Fruit fly (Drosophila melanogaster) whole organism, wandering third instar larva: Measurements from ENCODE around the gene GMF.

Experiments
- Abd-B ChIP-seq: fragments of >200 bp; optimal IDR thresholded peaks from 2 replicates; lab custom pipeline; 2017; ENCODE audit warnings: missing biosample characterization, missing genetic modification characterization
- CG32264 ChIP-seq: fragments of 200-800 bp; sonication (Bioruptor generic); optimal IDR thresholded peaks from 2 replicates; lab custom pipeline; 2016; ENCODE audit warnings: missing biosample characterization, missing genetic modification characterization
- CG9705 ChIP-seq: fragments of 200-800 bp; sonication (Bioruptor generic); optimal IDR thresholded peaks from 2 replicates; lab custom pipeline; 2018; ENCODE audit warnings: missing biosample characterization, mild to moderate bottlenecking, missing genetic modification characterization
- CrebA ChIP-seq: fragments of 200-800 bp; sonication (Bioruptor generic); optimal IDR thresholded peaks from 2 replicates; lab custom pipeline; 2016; ENCODE audit warnings: missing biosample characterization, mild to moderate bottlenecking, missing genetic modification characterization, borderline replicate concordance
- Dfd ChIP-seq: fragments of >200 bp; optimal IDR thresholded peaks from 2 replicates; lab custom pipeline; 2017; ENCODE audit warnings: missing biosample characterization, missing genetic modification characterization
- Dif ChIP-seq: fragments of 200-275, 200-300 bp; sonication (Bioruptor generic); optimal IDR thresholded peaks from 2 replicates; lab custom pipeline; 2018; ENCODE audit warnings: missing biosample characterization, missing genetic modification characterization; ENCODE audit not compliant: partially characterized antibody
- GATAd ChIP-seq: sonication (Bioruptor generic); optimal IDR thresholded peaks from 2 replicates; lab custom pipeline; 2016; ENCODE audit warnings: missing biosample characterization, missing genetic modification characterization
- HLH106 ChIP-seq: fragments of 200-800 bp; optimal IDR thresholded peaks from 3 replicates; lab custom pipeline; 2019; ENCODE audit warnings: missing biosample characterization, mild to moderate bottlenecking, missing genetic modification characterization, moderate library complexity
- Hnf4 ChIP-seq: fragments of 200-800 bp; sonication (Bioruptor generic); optimal IDR thresholded peaks from 2 replicates; lab custom pipeline; 2016; ENCODE audit warnings: missing biosample characterization, mild to moderate bottlenecking, missing genetic modification characterization
- Hr78 ChIP-seq: fragments of >200 bp; optimal IDR thresholded peaks from 2 replicates; lab custom pipeline; 2017; ENCODE audit warnings: missing biosample characterization, missing genetic modification characterization
- Hr83 ChIP-seq: fragments of 200-300 bp; sonication (Bioruptor generic); optimal IDR thresholded peaks from 2 replicates; lab custom pipeline; 2016; ENCODE audit warnings: missing biosample characterization, mild to moderate bottlenecking, missing genetic modification characterization, moderate library complexity; ENCODE audit not compliant: poor library complexity, severe bottlenecking
- Jra ChIP-seq: sonication (Bioruptor generic); optimal IDR thresholded peaks from 2 replicates; lab custom pipeline; 2016; ENCODE audit warnings: missing biosample characterization, missing genetic modification characterization
- Mio ChIP-seq: sonication (Bioruptor generic); optimal IDR thresholded peaks from 2 replicates; lab custom pipeline; 2016; ENCODE audit warnings: missing biosample characterization, missing genetic modification characterization
- Myc ChIP-seq: fragments of >200 bp; optimal IDR thresholded peaks from 2 replicates; lab custom pipeline; 2017
- N ChIP-seq: fragments of >200 bp; optimal IDR thresholded peaks from 2 replicates; lab custom pipeline; 2018; ENCODE audit warnings: missing biosample characterization, missing external identifiers, missing genetic modification characterization
- OdsH ChIP-seq: fragments of 200-800 bp; sonication (Bioruptor generic); optimal IDR thresholded peaks from 2 replicates; lab custom pipeline; 2016; ENCODE audit warnings: missing biosample characterization, mild to moderate bottlenecking, missing genetic modification characterization
- Rel ChIP-seq, 2 experiments: fragments of 200-800 bp; sonication (Bioruptor generic) in 1 of 2; optimal IDR thresholded peaks; 2 replicates in 1 of 2; 3 replicates in 1 of 2; lab custom pipeline; 2016 to 2019; ENCODE audit warnings: mild to moderate bottlenecking in 2 of 2, missing biosample characterization in 2 of 2, missing genetic modification characterization in 2 of 2, moderate library complexity in 1 of 2
- Sp1 ChIP-seq: fragments of 200-800 bp; sonication (Bioruptor generic); optimal IDR thresholded peaks from 3 replicates; lab custom pipeline; 2019; ENCODE audit warnings: missing biosample characterization, mild to moderate bottlenecking, missing genetic modification characterization, moderate library complexity
- Vsx2 ChIP-seq: fragments of 200-300, 225-300 bp; sonication (Bioruptor generic); optimal IDR thresholded peaks from 2 replicates; lab custom pipeline; 2018; ENCODE audit warnings: missing biosample characterization, missing genetic modification characterization; ENCODE audit not compliant: partially characterized antibody
- br ChIP-seq: fragments of 200-800 bp; sonication (Bioruptor generic); optimal IDR thresholded peaks from 2 replicates; lab custom pipeline; 2016; ENCODE audit warnings: missing biosample characterization, missing genetic modification characterization
- brk ChIP-seq: fragments of 200-800 bp; sonication (Bioruptor generic); optimal IDR thresholded peaks from 2 replicates; lab custom pipeline; 2016; ENCODE audit warnings: missing biosample characterization, mild to moderate bottlenecking, missing genetic modification characterization
- dl ChIP-seq, 2 experiments: fragments of 175-275, 200-275 bp in 1 of 2; fragments of 200-275 bp in 1 of 2; sonication (Bioruptor generic); optimal IDR thresholded peaks; lab custom pipeline; 2018; ENCODE audit warnings: mild to moderate bottlenecking in 2 of 2, missing biosample characterization in 2 of 2, missing genetic modification characterization in 2 of 2, moderate library complexity in 2 of 2; ENCODE audit not compliant: partially characterized antibody in 2 of 2, insufficient read depth in 1 of 2
- dmrt93B ChIP-seq: fragments of 200-800 bp; sonication (Bioruptor generic); optimal IDR thresholded peaks from 2 replicates; lab custom pipeline; 2018; ENCODE audit warnings: missing biosample characterization, mild to moderate bottlenecking, missing genetic modification characterization
- dsf ChIP-seq: sonication (Bioruptor generic); optimal IDR thresholded peaks from 2 replicates; lab custom pipeline; 2016; ENCODE audit warnings: missing biosample characterization, missing genetic modification characterization, borderline replicate concordance
- ey ChIP-seq: fragments of 200-800 bp; sonication (Bioruptor generic); optimal IDR thresholded peaks from 2 replicates; lab custom pipeline; 2016; ENCODE audit warnings: missing biosample characterization, missing genetic modification characterization
- foxo ChIP-seq, 2 experiments: fragments of 200-800 bp; sonication (Bioruptor generic); optimal IDR thresholded peaks; 2 replicates in 1 of 2; 3 replicates in 1 of 2; lab custom pipeline; 2016 to 2017; ENCODE audit warnings: missing biosample characterization in 2 of 2, missing genetic modification characterization in 2 of 2
- fru ChIP-seq: fragments of 200-800 bp; sonication (Bioruptor generic); optimal IDR thresholded peaks from 3 replicates; lab custom pipeline; 2016; ENCODE audit warnings: missing biosample characterization, mild to moderate bottlenecking, missing genetic modification characterization
- h ChIP-seq: fragments of 200-800 bp; sonication (Bioruptor generic); optimal IDR thresholded peaks from 3 replicates; lab custom pipeline; 2016; ENCODE audit warnings: missing biosample characterization, mild to moderate bottlenecking, missing genetic modification characterization
- jim ChIP-seq: fragments of 175-275, 200-325 bp; sonication (Bioruptor generic); optimal IDR thresholded peaks from 2 replicates; lab custom pipeline; 2016; ENCODE audit warnings: missing biosample characterization, mild to moderate bottlenecking, missing genetic modification characterization
- lola ChIP-seq: fragments of >200 bp; optimal IDR thresholded peaks from 2 replicates; lab custom pipeline; 2017; ENCODE audit warnings: missing biosample characterization, missing genetic modification characterization
- pan ChIP-seq: fragments of >200 bp; optimal IDR thresholded peaks from 2 replicates; lab custom pipeline; 2017
- psq ChIP-seq: fragments of 200-800 bp; sonication (Bioruptor generic); optimal IDR thresholded peaks from 3 replicates; lab custom pipeline; 2017; ENCODE audit warnings: missing biosample characterization, mild to moderate bottlenecking, missing genetic modification characterization, moderate library complexity
- rgr ChIP-seq: fragments of 200-800 bp; sonication (Bioruptor generic); optimal IDR thresholded peaks from 3 replicates; lab custom pipeline; 2016; ENCODE audit warnings: missing biosample characterization, mild to moderate bottlenecking, missing genetic modification characterization
- sage ChIP-seq: fragments of 200-800 bp; sonication (Bioruptor generic); optimal IDR thresholded peaks from 2 replicates; lab custom pipeline; 2016; ENCODE audit warnings: missing biosample characterization, mild to moderate bottlenecking, missing genetic modification characterization
- sv ChIP-seq: fragments of 200-800 bp; sonication (Bioruptor generic); optimal IDR thresholded peaks from 3 replicates; lab custom pipeline; 2016; ENCODE audit warnings: missing biosample characterization, missing genetic modification characterization
- tai ChIP-seq: sonication (Bioruptor generic); optimal IDR thresholded peaks from 2 replicates; lab custom pipeline; 2016; ENCODE audit warnings: missing biosample characterization, missing genetic modification characterization
- usp ChIP-seq: fragments of >200 bp; optimal IDR thresholded peaks from 2 replicates; lab custom pipeline; 2017; ENCODE audit warnings: missing biosample characterization, missing genetic modification characterization
- woc ChIP-seq: sonication (Bioruptor generic); optimal IDR thresholded peaks from 2 replicates; lab custom pipeline; 2016; ENCODE audit warnings: missing biosample characterization, mild to moderate bottlenecking, missing genetic modification characterization

The GMF gene

DNA sequence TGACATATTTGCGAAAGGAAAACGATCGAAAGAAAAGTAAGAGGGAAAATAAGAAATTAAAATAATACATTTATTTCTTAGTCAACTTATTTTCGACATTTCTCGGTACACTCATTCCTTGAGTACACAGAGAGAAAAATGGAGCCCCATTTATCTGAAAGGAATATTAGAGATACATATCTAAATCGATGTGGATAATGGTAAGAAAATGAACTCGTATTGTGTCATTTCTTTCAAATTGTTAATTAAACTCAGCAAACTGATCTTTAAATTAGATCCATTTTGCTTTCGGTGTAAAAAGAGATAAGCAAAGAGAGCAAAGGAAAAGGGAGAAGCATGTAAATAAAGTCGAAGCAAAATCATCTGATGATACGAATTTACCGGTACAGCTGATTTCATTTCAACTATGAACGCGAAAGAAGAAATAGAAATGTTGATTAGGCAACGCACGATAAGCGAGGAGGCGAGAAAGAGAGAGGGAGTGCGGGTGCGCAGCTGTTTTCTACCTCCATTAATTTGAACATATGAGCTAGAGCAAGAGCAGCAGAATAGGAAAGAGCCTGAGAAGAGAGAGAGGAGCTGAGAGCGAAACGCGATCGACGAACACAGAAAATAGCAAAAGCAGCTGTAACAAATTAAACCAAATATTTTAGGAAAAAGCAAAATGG lies 16.9 kb downstream of the GMF start:
- TF ChIP-seq Dfd (no peak), foxo (GFP tag; optimal IDR thresholded peaks at IDR 0.05; lab: Kevin White, UChicago) (peak; percentile 33 to 89), Rel (GFP tag; optimal IDR thresholded peaks at IDR 0.05; lab: Kevin White, UChicago) (no peak), Rel (tag; optimal IDR thresholded peaks at IDR 0.05; lab: Kevin White, UChicago) (peak; percentile 56), CrebA (GFP tag; lab: Kevin White, UChicago) (peak; percentile 48), tai (GFP tag; lab: Kevin White, UChicago) (peak; percentile 71), usp (no peak), Hr78 (no peak), psq (peak; percentile 74), dl (GFP tag; optimal IDR thresholded peaks at IDR 0.05; lab: Kevin White, UChicago; ENCODE audit: insufficient read depth in 1 of 2, partially characterized antibody in 2 of 2) (peak in 1 of 2 experiments; percentile 33), CG9705 (GFP tag; lab: Kevin White, UChicago) (peak; percentile 63), Myc (lab: Kevin White, UChicago) (no peak), sage (peak; percentile 77), GATAd (peak; percentile 2), Vsx2 (GFP tag; lab: Kevin White, UChicago) (no peak), lola (GFP tag; lab: Kevin White, UChicago) (no peak), rgr (GFP tag; lab: Kevin White, UChicago) (peak; percentile 91), HLH106 (peak; percentile 92), CG32264 (GFP tag; lab: Kevin White, UChicago) (peak; percentile 83), dsf (GFP tag; lab: Kevin White, UChicago) (peak; percentile 11), Mio (peak; percentile 17), pan (no peak), br (peak; percentile 90), N (GFP tag; lab: Kevin White, UChicago) (no peak), jim (GFP tag; lab: Kevin White, UChicago) (no peak), Jra (GFP tag; lab: Kevin White, UChicago) (peak; percentile 60), Hr83 (no peak), Dif (GFP tag; lab: Kevin White, UChicago) (peak; percentile 39), sv (GFP tag; lab: Kevin White, UChicago) (peak; percentile 51), ey (GFP tag; lab: Kevin White, UChicago) (peak; percentile 89), Abd-B (GFP tag; lab: Kevin White, UChicago) (no peak), h (peak; percentile 91), dmrt93B (GFP tag; lab: Kevin White, UChicago) (peak; percentile 72), Sp1 (GFP tag; lab: Kevin White, UChicago) (peak; percentile 89), Hnf4 (GFP tag; lab: Kevin White, UChicago) (peak; percentile 84), woc (no peak), fru (GFP tag; lab: Kevin White, UChicago) (peak; percentile 81), OdsH (GFP tag; lab: Kevin White, UChicago) (peak; percentile 80), brk (GFP tag; lab: Kevin White, UChicago) (peak; percentile 37)

DNA sequence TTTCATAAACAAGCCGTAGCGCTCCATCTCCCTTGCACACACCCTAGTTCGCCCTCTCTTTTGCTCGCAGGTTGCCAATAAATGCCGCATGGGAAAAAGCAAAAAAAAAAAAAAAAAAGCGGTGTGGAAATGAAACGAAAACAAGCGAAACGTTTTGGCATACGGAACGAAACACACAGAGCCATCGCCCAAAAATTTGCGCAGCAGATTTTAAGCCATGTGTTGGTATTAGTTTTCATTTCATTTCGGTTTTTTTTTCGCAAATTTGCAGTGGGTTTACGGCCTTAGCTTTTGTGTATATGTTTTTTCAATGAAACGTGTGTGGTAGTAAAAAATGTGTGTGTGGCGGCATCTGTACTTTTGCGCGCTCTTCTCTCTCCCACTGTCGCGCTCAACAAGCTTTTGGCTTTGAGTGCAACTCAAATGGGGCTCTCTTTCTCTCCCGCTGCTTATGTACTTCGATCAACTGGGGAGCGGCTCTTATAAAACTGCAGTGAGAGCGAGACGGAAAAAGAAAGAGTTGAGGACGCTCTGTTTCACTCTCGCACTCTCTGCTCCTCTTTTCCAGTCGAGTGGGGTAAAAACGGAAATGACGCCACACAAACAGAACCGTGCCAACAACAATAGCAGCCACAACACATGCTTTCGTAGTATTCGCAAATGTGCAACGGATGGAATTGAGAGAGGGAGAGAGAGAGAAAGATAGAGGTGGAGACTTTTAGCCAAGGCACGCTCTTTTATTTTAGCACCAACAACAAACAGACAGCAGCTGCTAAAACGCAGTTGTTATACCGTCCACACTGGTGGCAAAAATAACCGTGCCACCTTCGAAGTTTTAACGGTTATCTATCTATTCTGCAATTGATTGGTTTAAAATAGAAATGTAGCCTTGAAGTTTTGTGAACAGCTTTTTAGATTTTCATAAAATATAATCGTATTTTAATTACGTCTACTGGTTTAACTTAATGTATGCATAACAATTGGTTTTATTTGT lies 18.2 kb downstream of the GMF start:
- TF ChIP-seq rgr (GFP tag; lab: Kevin White, UChicago) = peak; percentile 69
- peak; percentile 54 for TF ChIP-seq OdsH (GFP tag; lab: Kevin White, UChicago)
- peak; percentile 55 for TF ChIP-seq Abd-B (GFP tag; lab: Kevin White, UChicago)
- TF ChIP-seq dl (GFP tag; optimal IDR thresholded peaks at IDR 0.05; lab: Kevin White, UChicago; ENCODE audit: insufficient read depth in 1 of 2, partially characterized antibody in 2 of 2) = peak; percentile 54 to 57
- TF ChIP-seq ey (GFP tag; lab: Kevin White, UChicago) = peak; percentile 68
- no peak for TF ChIP-seq tai (GFP tag; lab: Kevin White, UChicago)
- TF ChIP-seq Mio = no peak
- TF ChIP-seq jim (GFP tag; lab: Kevin White, UChicago) = peak; percentile 59
- no peak for TF ChIP-seq Jra (GFP tag; lab: Kevin White, UChicago)
- TF ChIP-seq psq = peak; percentile 67
- TF ChIP-seq Dfd = no peak
- TF ChIP-seq dmrt93B (GFP tag; lab: Kevin White, UChicago) = peak; percentile 54
- peak; percentile 62 for TF ChIP-seq HLH106
- no peak for TF ChIP-seq usp
- TF ChIP-seq sage = peak; percentile 75
- TF ChIP-seq Dif (GFP tag; lab: Kevin White, UChicago) = peak; percentile 90
- no peak for TF ChIP-seq GATAd
- peak; percentile 75 for TF ChIP-seq h
- TF ChIP-seq woc = peak; percentile 36
- no peak for TF ChIP-seq lola (GFP tag; lab: Kevin White, UChicago)
- peak; percentile 82 for TF ChIP-seq CrebA (GFP tag; lab: Kevin White, UChicago)
- peak; percentile 84 for TF ChIP-seq Rel (GFP tag; optimal IDR thresholded peaks at IDR 0.05; lab: Kevin White, UChicago)
- TF ChIP-seq Rel (tag; optimal IDR thresholded peaks at IDR 0.05; lab: Kevin White, UChicago) = peak; percentile 70
- peak; percentile 61 for TF ChIP-seq Hr83
- TF ChIP-seq fru (GFP tag; lab: Kevin White, UChicago) = peak; percentile 50
- TF ChIP-seq brk (GFP tag; lab: Kevin White, UChicago) = peak; percentile 80
- TF ChIP-seq Vsx2 (GFP tag; lab: Kevin White, UChicago) = peak; percentile 56
- peak; percentile 33 for TF ChIP-seq N (GFP tag; lab: Kevin White, UChicago)
- TF ChIP-seq pan = no peak
- TF ChIP-seq Hr78 = no peak
- no peak for TF ChIP-seq sv (GFP tag; lab: Kevin White, UChicago)
- no peak for TF ChIP-seq CG32264 (GFP tag; lab: Kevin White, UChicago)
- peak; percentile 57 for TF ChIP-seq CG9705 (GFP tag; lab: Kevin White, UChicago)
- peak; percentile 49 to 63 for TF ChIP-seq foxo (GFP tag; optimal IDR thresholded peaks at IDR 0.05; lab: Kevin White, UChicago)
- TF ChIP-seq Myc (lab: Kevin White, UChicago) = peak; percentile 32
